Worm (Caenorhabditis elegans): ENCODE data around the gene srx-80.

Gene srx-80

ce11 chrV:11641298-11641787 lies 47.8 kb downstream of the srx-80 start (continued):
- TF ChIP-seq set-16 (GFP tag; IDR thresholded peaks at IDR 0.05) (no peak), madf-5 (GFP tag; IDR thresholded peaks at IDR 0.05) (no peak), tra-1 (GFP tag; IDR thresholded peaks at IDR 0.05) (peak; percentile 52; the same call in 1 of the 2 replicates), mdt-29 (GFP tag; IDR thresholded peaks at IDR 0.05) (no peak), hif-1 (tag; optimal IDR thresholded peaks at IDR 0.05) (peak in 1 of 2 experiments; percentile 40), mes-2 (tag; optimal IDR thresholded peaks at IDR 0.05; ENCODE audit: poor library complexity, severe bottlenecking) (no peak), pqm-1 (tag; optimal IDR thresholded peaks at IDR 0.05) (no peak), nhr-42 (GFP tag; IDR thresholded peaks at IDR 0.05) (no peak), nhr-6 (tag; optimal IDR thresholded peaks at IDR 0.05) (no peak), aly-2 (tag; optimal IDR thresholded peaks at IDR 0.05) (no peak), ama-1 (optimal IDR thresholded peaks at IDR 0.05) (no peak), nhr-25 (tag; optimal IDR thresholded peaks at IDR 0.05; ENCODE audit: borderline replicate concordance, insufficient read depth) (no peak), spr-1 (tag; optimal IDR thresholded peaks at IDR 0.05) (no peak), pha-4 (GFP tag; IDR thresholded peaks at IDR 0.05) (0 out of 2 replicates have a peak, but pooled peaks have one; percentile 7), pha-4 (tag; optimal IDR thresholded peaks at IDR 0.05) (no peak), egl-43 (GFP tag; IDR thresholded peaks at IDR 0.05) (peak; percentile 61; the same call in 1 of the 2 replicates), spr-3 (GFP tag; optimal IDR thresholded peaks at IDR 0.05) (no peak), madf-9 (GFP tag; conservative IDR thresholded peaks at IDR 0.05) (no peak), F49E8.2 (tag; optimal IDR thresholded peaks at IDR 0.05; ENCODE audit: borderline replicate concordance) (no peak), jun-1 (tag; optimal IDR thresholded peaks at IDR 0.05) (no peak), nhr-10 (tag; optimal IDR thresholded peaks at IDR 0.05) (no peak), D1046.2 (GFP tag; IDR thresholded peaks at IDR 0.05) (no peak), ctbp-1 (GFP tag; IDR thresholded peaks at IDR 0.05) (peak; percentile 85), tag-97 (GFP tag; IDR thresholded peaks at IDR 0.05) (no peak), daf-8 (GFP tag; IDR thresholded peaks at IDR 0.05) (no peak), daf-16 (GFP tag; optimal IDR thresholded peaks at IDR 0.05) (no peak), daf-16 (tag; optimal IDR thresholded peaks at IDR 0.05) (no peak), ceh-28 (tag; optimal IDR thresholded peaks at IDR 0.05) (no peak), daf-19 (GFP tag; conservative IDR thresholded peaks at IDR 0.05) (no peak), aha-1 (tag) (peak; percentile 98), arid-1 (GFP tag; conservative IDR thresholded peaks at IDR 0.05) (no peak; the same call in 1 of the 2 replicates), fkh-10 (GFP tag; optimal IDR thresholded peaks at IDR 0.05) (peak; percentile 41), hlh-30 (tag; optimal IDR thresholded peaks at IDR 0.05; ENCODE audit: insufficient read depth) (peak; percentile 61), Y48G9A.11 (GFP tag; IDR thresholded peaks at IDR 0.05) (no peak), ceh-20 (GFP tag; IDR thresholded peaks at IDR 0.05) (no peak), egl-27 (tag; optimal IDR thresholded peaks at IDR 0.05) (no peak), sdz-12 (GFP tag; optimal IDR thresholded peaks at IDR 0.05) (no peak)

- peak; percentile 5 for TF ChIP-seq nhr-77 (tag; optimal IDR thresholded peaks at IDR 0.05)
- TF ChIP-seq lin-29 (GFP tag; IDR thresholded peaks at IDR 0.05), result no peak
- TF ChIP-seq dve-1 (tag; optimal IDR thresholded peaks at IDR 0.05; ENCODE audit: insufficient read depth), result peak; percentile 24
- peak in 1 of 2 experiments; percentile 87 for TF ChIP-seq hif-1 (tag; optimal IDR thresholded peaks at IDR 0.05)
- no peak for TF ChIP-seq F37D6.2 (tag; optimal IDR thresholded peaks at IDR 0.05)
- TF ChIP-seq nhr-25 (tag; optimal IDR thresholded peaks at IDR 0.05; ENCODE audit: borderline replicate concordance, insufficient read depth), result peak; percentile 31
- 0 out of 2 replicates have a peak, but pooled peaks have one; percentile 48 for TF ChIP-seq dmd-9 (GFP tag; IDR thresholded peaks at IDR 0.05)
- peak in 1 of 2 experiments; percentile 73 for TF ChIP-seq lsy-2 (tag; optimal IDR thresholded peaks at IDR 0.05)
- peak; percentile 44 to 90 for TF ChIP-seq mdl-1 (tag; optimal IDR thresholded peaks at IDR 0.05)
- peak; percentile 41 for TF ChIP-seq hlh-11 (tag; optimal IDR thresholded peaks at IDR 0.05)
- peak; percentile 72 for TF ChIP-seq hlh-30 (tag; optimal IDR thresholded peaks at IDR 0.05; ENCODE audit: insufficient read depth)
- TF ChIP-seq T20F7.1 (GFP tag; optimal IDR thresholded peaks at IDR 0.05), result peak; percentile 48
- TF ChIP-seq nhr-28 (tag; optimal IDR thresholded peaks at IDR 0.05), result peak; percentile 50
- TF ChIP-seq lin-38 (GFP tag; IDR thresholded peaks at IDR 0.05), result peak; percentile 83
- peak; percentile 53; the same call in 1 of the 2 replicates for TF ChIP-seq hmg-1.1 (GFP tag; IDR thresholded peaks at IDR 0.05)
- peak; percentile 96 for TF ChIP-seq mes-2 (tag; optimal IDR thresholded peaks at IDR 0.05; ENCODE audit: poor library complexity, severe bottlenecking)
- TF ChIP-seq mdt-29 (GFP tag; IDR thresholded peaks at IDR 0.05), result no peak
- no peak for TF ChIP-seq daf-16 (GFP tag; optimal IDR thresholded peaks at IDR 0.05)
- peak; percentile 13 for TF ChIP-seq daf-16 (tag; optimal IDR thresholded peaks at IDR 0.05)
- peak; percentile 82 for TF ChIP-seq mxl-3 (GFP tag; optimal IDR thresholded peaks at IDR 0.05)
Observed at ce11 chrV:11644166-11644565, 50.6 kb downstream of the srx-80 start, which contains the start of gene bir-1. TSS of gene bir-1 (plus strand) at chrV:11644477.
